Worm (Caenorhabditis elegans) whole organism, young adult: ENCODE results near the gene B0334.5.

ENCODE experiments used
- B0261.1 ChIP-seq: sonication (generic microtip); optimal IDR thresholded peaks from 2 replicates; lab custom pipeline; 2016; ENCODE audit warnings: mild to moderate bottlenecking, missing genetic modification characterization, moderate library complexity, missing compliant biosample characterization
- B0336.3 ChIP-seq: fragments of 200-800 bp; sonication (Bioruptor generic); IDR thresholded peaks from 2 replicates; pipeline ENCODE4 v1.3.6; 2022; ENCODE audit warnings: missing genetic modification characterization, missing compliant biosample characterization
- C17E4.6 ChIP-seq: fragments of 200-800 bp; sonication (Bioruptor generic); IDR thresholded peaks from 2 replicates; pipeline ENCODE4 v1.3.6; 2022; ENCODE audit warnings: missing genetic modification reagents, missing genetic modification characterization, missing compliant biosample characterization
- D2030.7 ChIP-seq: fragments of 200-800 bp; sonication (Bioruptor generic); IDR thresholded peaks from 2 replicates; pipeline ENCODE4 v1.3.6; 2022; ENCODE audit warnings: missing genetic modification reagents, missing genetic modification characterization, missing compliant biosample characterization
- F10E7.11 ChIP-seq: sonication (generic microtip); optimal IDR thresholded peaks from 2 replicates; lab custom pipeline; 2017; ENCODE audit warnings: mild to moderate bottlenecking, missing genetic modification characterization, moderate library complexity, missing compliant biosample characterization
- F22D6.2 ChIP-seq: sonication (generic microtip); optimal IDR thresholded peaks from 2 replicates; lab custom pipeline; 2016; ENCODE audit warnings: mild to moderate bottlenecking, missing genetic modification characterization, missing compliant biosample characterization
- F37B4.10 ChIP-seq: fragments of 200-800 bp; sonication (Bioruptor generic); IDR thresholded peaks from 2 replicates; pipeline ENCODE4 v1.3.6; 2022; ENCODE audit warnings: missing genetic modification characterization, missing compliant biosample characterization
- F39B2.1 ChIP-seq: fragments of 200-800 bp; sonication (Bioruptor generic); IDR thresholded peaks from 2 replicates; pipeline ENCODE4 v1.3.6; 2022; ENCODE audit warnings: missing genetic modification reagents, missing genetic modification characterization, missing compliant biosample characterization
- F52B5.7 ChIP-seq: sonication (generic microtip); optimal IDR thresholded peaks from 2 replicates; lab custom pipeline; 2016; ENCODE audit warnings: mild to moderate bottlenecking, missing genetic modification characterization, missing compliant biosample characterization
- F57A8.1 ChIP-seq: fragments of 200-800 bp; sonication (Bioruptor generic); optimal IDR thresholded peaks from 2 replicates; lab custom pipeline; 2018; ENCODE audit warnings: mild to moderate bottlenecking, missing genetic modification characterization, moderate library complexity, missing compliant biosample characterization
- T26A5.8 ChIP-seq: sonication (generic microtip); optimal IDR thresholded peaks from 2 replicates; lab custom pipeline; 2016; ENCODE audit warnings: missing genetic modification characterization, missing compliant biosample characterization
- Y53G8AR.9 ChIP-seq: fragments of 200-800 bp; sonication (Bioruptor generic); conservative IDR thresholded peaks from 2 replicates; pipeline ENCODE4 v1.3.6; 2022; ENCODE audit warnings: missing genetic modification reagents, missing genetic modification characterization, missing compliant biosample characterization
- Y56A3A.18 ChIP-seq: fragments of 200-800 bp; sonication (Bioruptor generic); IDR thresholded peaks from 2 replicates; pipeline ENCODE4 v1.3.6; 2022; ENCODE audit warnings: missing genetic modification reagents, missing genetic modification characterization, missing compliant biosample characterization
- Y79H2A.3 ChIP-seq: fragments of 200-800 bp; sonication (Bioruptor generic); conservative IDR thresholded peaks from 2 replicates; pipeline ENCODE4 v1.3.6; 2022; ENCODE audit warnings: missing genetic modification reagents, missing genetic modification characterization, missing compliant biosample characterization
- akir-1 ChIP-seq: fragments of 200-800 bp; sonication (Bioruptor generic); optimal IDR thresholded peaks from 2 replicates; lab custom pipeline; 2018; ENCODE audit warnings: mild to moderate bottlenecking, missing genetic modification characterization, moderate library complexity, missing compliant biosample characterization
- aptf-2 ChIP-seq: fragments of 200-800 bp; sonication (Bioruptor generic); conservative IDR thresholded peaks from 2 replicates; pipeline ENCODE4 v1.3.6; 2022; ENCODE audit warnings: missing genetic modification reagents, missing genetic modification characterization, missing compliant biosample characterization
- atf-7 ChIP-seq: sonication (generic microtip); optimal IDR thresholded peaks from 2 replicates; lab custom pipeline; 2017; ENCODE audit warnings: mild to moderate bottlenecking, missing genetic modification characterization, missing compliant biosample characterization
- athp-1 ChIP-seq: sonication (generic microtip); optimal IDR thresholded peaks from 2 replicates; lab custom pipeline; 2017; ENCODE audit warnings: mild to moderate bottlenecking, missing genetic modification characterization, missing compliant biosample characterization
- cebp-2 ChIP-seq: fragments of 200-800 bp; sonication (Bioruptor generic); IDR thresholded peaks from 2 replicates; pipeline ENCODE4 v1.3.6; 2022; ENCODE audit warnings: missing genetic modification characterization, missing compliant biosample characterization
- ceh-27 ChIP-seq: fragments of 200-800 bp; sonication (Bioruptor generic); optimal IDR thresholded peaks from 2 replicates; lab custom pipeline; 2018; ENCODE audit warnings: mild to moderate bottlenecking, missing genetic modification characterization, moderate library complexity, missing compliant biosample characterization
- ceh-79 ChIP-seq: sonication (generic microtip); optimal IDR thresholded peaks from 2 replicates; lab custom pipeline; 2017; ENCODE audit warnings: mild to moderate bottlenecking, missing genetic modification characterization, missing compliant biosample characterization
- dox-1 ChIP-seq: fragments of 200-800 bp; sonication (Bioruptor generic); IDR thresholded peaks from 2 replicates; pipeline ENCODE4 v1.3.6; 2022; ENCODE audit warnings: missing genetic modification reagents, missing genetic modification characterization, missing compliant biosample characterization
- ekl-4 ChIP-seq: fragments of 200-800 bp; sonication (Bioruptor generic); IDR thresholded peaks from 2 replicates; pipeline ENCODE4 v1.3.6; 2022; ENCODE audit warnings: missing genetic modification reagents, missing genetic modification characterization, missing compliant biosample characterization
- fkh-3 ChIP-seq: sonication (generic microtip); optimal IDR thresholded peaks from 2 replicates; lab custom pipeline; 2016; ENCODE audit warnings: mild to moderate bottlenecking, missing genetic modification characterization, missing compliant biosample characterization
- hmg-1.2 ChIP-seq: fragments of 200-800 bp; sonication (Bioruptor generic); IDR thresholded peaks from 2 replicates; pipeline ENCODE4 v1.3.6; 2022; ENCODE audit warnings: missing genetic modification reagents, missing genetic modification characterization, missing compliant biosample characterization
- hmg-20 ChIP-seq: fragments of 200-800 bp; sonication (Bioruptor generic); IDR thresholded peaks from 2 replicates; pipeline ENCODE4 v1.3.6; 2022; ENCODE audit warnings: missing genetic modification reagents, missing genetic modification characterization, missing compliant biosample characterization
- hsf-1 ChIP-seq: fragments of 200-800 bp; sonication (Bioruptor generic); IDR thresholded peaks from 2 replicates; pipeline ENCODE4 v1.3.6; 2022; ENCODE audit warnings: missing genetic modification reagents, missing genetic modification characterization, missing compliant biosample characterization
- let-526 ChIP-seq: fragments of 200-800 bp; sonication (Bioruptor generic); IDR thresholded peaks from 2 replicates; pipeline ENCODE4 v1.3.6; 2022; ENCODE audit warnings: missing genetic modification reagents, missing genetic modification characterization, missing compliant biosample characterization
- lin-26 ChIP-seq: fragments of 200-800 bp; sonication (Bioruptor generic); IDR thresholded peaks from 2 replicates; pipeline ENCODE4 v1.3.6; 2022; ENCODE audit warnings: missing genetic modification reagents, missing genetic modification characterization, missing compliant biosample characterization
- lin-35 ChIP-seq, 3 experiments: fragments of 150-350 bp in 2 of 3; sonication (generic microtip) in 1 of 3; optimal IDR thresholded peaks; 2 replicates each; lab custom pipeline; 2014 to 2018; ENCODE audit warnings: missing biosample characterization in 3 of 3, missing genetic modification characterization in 3 of 3, missing genetic modification reagents in 3 of 3
- lin-40 ChIP-seq: sonication (generic microtip); optimal IDR thresholded peaks from 2 replicates; lab custom pipeline; 2016; ENCODE audit warnings: missing genetic modification characterization, mild to moderate bottlenecking, missing compliant biosample characterization, missing genotype, missing genetic modification reagents
- lsy-27 ChIP-seq: sonication (generic microtip); optimal IDR thresholded peaks from 2 replicates; lab custom pipeline; 2017; ENCODE audit warnings: missing genetic modification characterization, mild to moderate bottlenecking, missing compliant biosample characterization, antibody characterized with exemption, missing genotype, borderline replicate concordance; ENCODE audit not compliant: insufficient read depth
- madf-10 ChIP-seq: sonication (generic microtip); optimal IDR thresholded peaks from 2 replicates; lab custom pipeline; 2016; ENCODE audit warnings: mild to moderate bottlenecking, missing genetic modification characterization, missing compliant biosample characterization
- madf-3 ChIP-seq: fragments of 200-800 bp; sonication (Bioruptor generic); IDR thresholded peaks from 2 replicates; pipeline ENCODE4 v1.3.6; 2022; ENCODE audit warnings: missing genetic modification reagents, missing genetic modification characterization, missing compliant biosample characterization
- madf-8 ChIP-seq: fragments of 200-800 bp; sonication (Bioruptor generic); conservative IDR thresholded peaks from 2 replicates; pipeline ENCODE4 v1.3.6; 2022; ENCODE audit warnings: missing genetic modification reagents, missing genetic modification characterization, missing compliant biosample characterization
- mcd-1 ChIP-seq: fragments of 200-800 bp; sonication (Bioruptor generic); IDR thresholded peaks from 2 replicates; pipeline ENCODE4 v1.3.6; 2022; ENCODE audit warnings: missing genetic modification reagents, missing genetic modification characterization, missing compliant biosample characterization
- mes-4 ChIP-seq: sonication (generic microtip); optimal IDR thresholded peaks from 2 replicates; lab custom pipeline; 2016; ENCODE audit warnings: missing genotype, missing genetic modification characterization, missing compliant biosample characterization
- mxl-1 ChIP-seq: sonication (generic microtip); optimal IDR thresholded peaks from 2 replicates; lab custom pipeline; 2016; ENCODE audit warnings: missing genetic modification characterization, missing compliant biosample characterization
- nfyb-1 ChIP-seq: fragments of 200-800 bp; sonication (Bioruptor generic); IDR thresholded peaks from 2 replicates; pipeline ENCODE4 v1.3.6; 2022; ENCODE audit warnings: missing genetic modification reagents, missing genetic modification characterization, missing compliant biosample characterization
- nhr-120 ChIP-seq: fragments of 200-800 bp; sonication (Bioruptor generic); IDR thresholded peaks from 2 replicates; pipeline ENCODE4 v1.3.6; 2022; ENCODE audit warnings: missing genetic modification characterization, missing compliant biosample characterization
- nhr-80 ChIP-seq: sonication (generic microtip); optimal IDR thresholded peaks from 2 replicates; lab custom pipeline; 2016; ENCODE audit warnings: missing genetic modification characterization, missing compliant biosample characterization
- rcor-1 ChIP-seq: fragments of 200-800 bp; sonication (Bioruptor generic); IDR thresholded peaks from 2 replicates; pipeline ENCODE4 v1.3.6; 2022; ENCODE audit warnings: missing genetic modification reagents, missing genetic modification characterization, missing compliant biosample characterization
- repo-1 ChIP-seq: sonication (generic microtip); optimal IDR thresholded peaks from 2 replicates; lab custom pipeline; 2017; ENCODE audit warnings: mild to moderate bottlenecking, missing genetic modification characterization, missing compliant biosample characterization
- snpc-1.1 ChIP-seq: sonication (generic microtip); optimal IDR thresholded peaks from 2 replicates; lab custom pipeline; 2017; ENCODE audit warnings: missing genetic modification characterization, mild to moderate bottlenecking, missing compliant biosample characterization, antibody characterized with exemption, moderate library complexity, missing genotype, missing genetic modification reagents; ENCODE audit not compliant: insufficient read depth
- snpc-4 ChIP-seq, 5 experiments: fragments of 150-350 bp in 1 of 5; sonication (generic microtip) in 4 of 5; optimal IDR thresholded peaks; 2 replicates each; lab custom pipeline; 2014 to 2018; ENCODE audit warnings: missing genetic modification characterization in 5 of 5, missing biosample characterization in 3 of 5, antibody characterized with exemption in 2 of 5, mild to moderate bottlenecking in 2 of 5, missing compliant biosample characterization in 2 of 5, missing genotype in 2 of 5, moderate library complexity in 2 of 5, missing genetic modification reagents in 1 of 5
- unc-130 ChIP-seq: sonication (generic microtip); optimal IDR thresholded peaks from 2 replicates; lab custom pipeline; 2016; ENCODE audit warnings: missing genetic modification reagents, missing genetic modification characterization, missing compliant biosample characterization
- xnd-1 ChIP-seq: sonication (generic microtip); optimal IDR thresholded peaks from 2 replicates; lab custom pipeline; 2016; ENCODE audit warnings: missing genotype, missing genetic modification reagents, missing genetic modification characterization, missing compliant biosample characterization

The B0334.5 gene

DNA sequence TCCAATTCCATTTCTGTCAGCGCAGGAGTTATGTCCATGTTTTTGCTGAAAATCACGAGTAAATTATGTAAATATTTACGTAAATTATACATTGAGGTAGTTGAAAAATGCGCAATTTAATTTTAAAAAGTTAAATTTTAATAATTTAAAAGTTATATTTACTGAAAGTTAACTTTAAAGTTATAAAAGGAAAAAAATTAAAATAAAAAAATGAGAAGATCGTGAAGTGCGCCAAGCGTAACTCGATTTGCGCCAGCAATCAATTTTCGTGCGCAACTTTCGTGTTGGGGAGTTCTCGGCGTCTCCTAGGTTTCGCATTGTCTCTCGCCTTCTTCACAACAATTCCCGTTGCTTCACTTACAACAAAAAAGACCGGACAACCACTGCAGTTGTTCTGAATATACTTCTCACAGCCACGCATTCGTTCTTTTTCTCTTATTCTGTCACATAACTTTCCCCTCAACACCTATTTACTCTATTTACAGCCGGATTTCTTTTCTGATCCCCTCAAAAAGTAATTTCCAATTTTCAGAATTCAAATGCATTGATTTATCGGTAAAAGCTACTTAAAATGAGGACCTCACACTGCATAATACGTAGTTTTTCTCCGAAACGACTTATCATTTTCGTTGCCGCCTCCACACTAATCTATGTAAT, 23.8 kb upstream of the B0334.5 start, which contains the start of the genes metl-1 and W02B12.11 (continued):
- TF ChIP-seq akir-1 (no peak), repo-1 (tag; lab: Kevin White, UChicago) (peak; percentile 70), lsy-27 (tag; lab: Kevin White, UChicago) (no peak), hsf-1 (peak; percentile 79), ceh-79 (tag; lab: Kevin White, UChicago) (no peak), T26A5.8 (tag; lab: Kevin White, UChicago) (no peak), D2030.7 (GFP tag; lab: Robert Waterston, UW) (peak; percentile 80), dox-1 (GFP tag; lab: Robert Waterston, UW) (peak; percentile 89), lin-35 (GFP tag; optimal IDR thresholded peaks at IDR 0.05; lab: Kevin White, UChicago) (peak in 2 of 3 experiments; percentile 53 to 82), nfyb-1 (GFP tag; lab: Robert Waterston, UW) (peak; percentile 87), ceh-27 (GFP tag; lab: Kevin White, UChicago) (peak; percentile 43), snpc-1.1 (peak; percentile 39), mxl-1 (tag; lab: Kevin White, UChicago) (no peak), Y56A3A.18 (peak; percentile 72; the same call in 1 of the 2 replicates), F52B5.7 (tag; lab: Kevin White, UChicago) (no peak), B0336.3 (GFP tag; lab: Robert Waterston, UW) (peak; percentile 85), Y53G8AR.9 (GFP tag; lab: Robert Waterston, UW) (peak; percentile 93), ekl-4 (GFP tag; lab: Robert Waterston, UW) (peak; percentile 92), unc-130 (peak; percentile 8), C17E4.6 (GFP tag; lab: Robert Waterston, UW) (peak; percentile 67; the same call in 1 of the 2 replicates), hmg-20 (GFP tag; lab: Robert Waterston, UW) (peak; percentile 80), rcor-1 (GFP tag; lab: Robert Waterston, UW) (peak; percentile 92), nhr-80 (peak; percentile 55), F22D6.2 (peak; percentile 43), snpc-4 (GFP tag; optimal IDR thresholded peaks at IDR 0.05; lab: Kevin White, UChicago) (peak; percentile 16), snpc-4 (tag; optimal IDR thresholded peaks at IDR 0.05; lab: Kevin White, UChicago) (peak; percentile 61 to 77 (median 70)), athp-1 (tag; lab: Kevin White, UChicago) (no peak), lin-26 (GFP tag; lab: Robert Waterston, UW) (peak; percentile 59; the same call in 1 of the 2 replicates), B0261.1 (peak; percentile 3), hmg-1.2 (peak; percentile 92), F10E7.11 (no peak), mes-4 (tag; lab: Kevin White, UChicago) (no peak), F39B2.1 (GFP tag; lab: Robert Waterston, UW) (no peak), xnd-1 (tag; lab: Kevin White, UChicago) (peak; percentile 61), atf-7 (tag; lab: Kevin White, UChicago) (peak; percentile 53), F37B4.10 (no peak), cebp-2 (GFP tag; lab: Robert Waterston, UW) (no peak), aptf-2 (GFP tag; lab: Robert Waterston, UW) (no peak), Y79H2A.3 (GFP tag; lab: Robert Waterston, UW) (no peak), let-526 (no peak), nhr-120 (no peak), lin-40 (tag; lab: Kevin White, UChicago) (peak; percentile 88), madf-10 (peak; percentile 50), madf-3 (GFP tag; lab: Robert Waterston, UW) (peak; percentile 92), madf-8 (GFP tag; lab: Robert Waterston, UW) (peak; percentile 67), fkh-3 (tag; lab: Kevin White, UChicago) (no peak), mcd-1 (GFP tag; lab: Robert Waterston, UW) (peak; percentile 88), F57A8.1 (no peak)
